Worm (Caenorhabditis elegans): Measurements from ENCODE around the gene B0457.4.

DNA sequence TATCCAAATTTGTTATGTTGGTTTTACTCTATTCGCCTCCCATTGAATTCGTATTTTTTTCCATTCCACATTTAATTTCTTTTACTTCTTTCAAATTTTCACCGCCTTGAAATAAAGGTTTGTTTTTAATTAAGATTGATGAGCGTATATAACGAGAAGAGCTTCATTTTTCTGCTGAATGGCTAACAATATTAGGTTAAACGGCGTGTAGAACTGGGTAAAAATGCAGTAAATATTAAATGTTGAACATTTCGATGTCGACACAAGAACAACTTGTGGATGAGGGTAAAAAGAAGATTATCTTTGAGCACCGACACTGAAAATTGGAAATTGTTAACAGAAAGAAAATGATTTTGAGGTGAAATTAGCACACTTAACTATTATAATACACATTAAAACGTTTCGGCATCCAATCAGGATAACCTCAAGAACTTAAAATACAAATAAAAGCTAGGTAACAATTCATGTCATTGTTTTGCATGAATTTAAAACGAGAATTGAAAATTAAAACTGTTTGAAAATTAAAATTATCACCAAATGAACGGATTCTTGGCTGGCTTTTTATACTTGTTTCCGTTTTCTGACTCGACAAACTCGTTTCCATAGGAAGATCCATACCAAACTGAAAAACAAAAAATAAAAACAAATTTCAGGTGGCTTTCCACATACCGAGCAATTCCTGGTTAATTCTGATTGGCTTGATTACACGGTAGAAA is 27.2 kb upstream of the B0457.4 start:
- no peak for TF ChIP-seq ttx-3 (tag; optimal IDR thresholded peaks at IDR 0.05)
- no peak for TF ChIP-seq unc-3 (GFP tag; conservative IDR thresholded peaks at IDR 0.05)
- no peak for TF ChIP-seq unc-3 (tag; optimal IDR thresholded peaks at IDR 0.05)
- TF ChIP-seq ceh-30 (tag; optimal IDR thresholded peaks at IDR 0.05), result no peak
- no peak for TF ChIP-seq ceh-9 (tag; optimal IDR thresholded peaks at IDR 0.05)
- TF ChIP-seq hlh-30 (tag; optimal IDR thresholded peaks at IDR 0.05; ENCODE audit: insufficient read depth), result no peak
- TF ChIP-seq sox-2 (GFP tag; IDR thresholded peaks at IDR 0.05), result no peak
- no peak for TF ChIP-seq T23F11.4 (GFP tag; optimal IDR thresholded peaks at IDR 0.05)
- no peak for TF ChIP-seq odd-2 (tag; optimal IDR thresholded peaks at IDR 0.05)

Measured in whole organism, late embryonic.